Worm (Caenorhabditis elegans) whole organism, L4/young adult: ENCODE results near the gene fbxb-42.
"Not testable (repeated sequence)": the region's sequence is repeated elsewhere in the genome, so short reads cannot be mapped to it uniquely, and the experiment has no call there.

Experiments used
- W03F9.2 ChIP-seq: fragments of 150-350 bp; optimal IDR thresholded peaks from 2 replicates; lab custom pipeline; 2014; ENCODE audit warnings: missing biosample characterization, missing genetic modification characterization
- dao-5 ChIP-seq: sonication (generic microtip); optimal IDR thresholded peaks from 2 replicates; lab custom pipeline; 2016; ENCODE audit warnings: missing genotype, missing genetic modification characterization, moderate library complexity, missing compliant biosample characterization
- him-1 ChIP-seq: sonication (generic microtip); optimal IDR thresholded peaks from 2 replicates; lab custom pipeline; 2016; ENCODE audit warnings: missing genotype, missing genetic modification reagents, missing genetic modification characterization, missing compliant biosample characterization

The fbxb-42 gene

ce11 chrII:1538589-1538988 is 1.2 kb downstream of the fbxb-42 start, which contains the start of gene fbxb-44:
TSS of gene fbxb-44 (plus strand) at chrII:1538889.
- no peak for TF ChIP-seq dao-5 (tag; lab: Kevin White, UChicago)
- TF ChIP-seq him-1 (tag; lab: Kevin White, UChicago) = no peak
- TF ChIP-seq W03F9.2 (tag; lab: Kevin White, UChicago) = no peak

DNA sequence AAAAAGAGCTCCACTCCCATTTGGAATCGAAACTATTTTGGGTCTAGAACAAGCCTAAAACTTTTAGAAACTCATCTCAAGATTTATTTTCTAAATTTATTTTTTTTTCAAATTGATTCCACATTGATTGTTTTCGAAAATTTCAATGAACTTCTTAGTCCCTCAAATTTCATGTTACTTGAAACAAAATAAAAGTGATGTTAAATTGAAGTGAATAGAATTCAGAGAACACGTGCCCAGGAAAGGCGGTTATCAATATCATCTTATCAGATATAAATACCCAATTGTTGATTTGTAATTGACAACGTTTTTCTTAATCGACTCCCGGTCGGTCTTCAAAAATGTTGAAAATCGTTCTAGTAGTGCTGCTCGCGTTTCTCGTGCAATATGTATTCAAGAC is 3.2 kb downstream of the fbxb-42 start, which contains the start of gene poml-4:
Gene poml-4, plus strand, starts transcription at position 301 of the 400 bp plus-strand sequence.
- not testable (repeated sequence) for TF ChIP-seq W03F9.2, dao-5, him-1 (tag; lab: Kevin White, UChicago)

DNA sequence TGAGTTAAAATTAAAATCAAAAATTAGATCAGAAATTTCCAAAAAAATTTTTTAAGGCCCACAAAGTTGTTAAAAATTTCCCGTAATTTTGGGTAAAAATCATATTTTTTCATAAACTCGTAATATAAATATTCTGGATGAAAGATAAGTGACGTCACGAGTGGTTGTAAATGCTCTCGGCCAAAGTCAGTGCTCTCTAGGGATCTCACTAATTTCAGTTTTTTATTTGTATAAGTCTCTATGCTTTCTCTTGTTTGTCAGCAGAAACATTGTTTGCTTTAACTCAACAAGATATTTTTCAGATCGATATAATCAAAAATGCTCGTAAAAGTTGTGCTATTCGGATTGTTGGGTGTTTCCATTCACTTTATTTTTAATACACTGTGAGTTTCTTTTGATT is 5.8 kb downstream of the fbxb-42 start, which contains the start of gene K05F6.4:
Gene K05F6.4, plus strand, starts transcription at position 301 of the 400 bp plus-strand sequence.
- TF ChIP-seq him-1, W03F9.2, dao-5 (tag; lab: Kevin White, UChicago): not testable (repeated sequence)

DNA sequence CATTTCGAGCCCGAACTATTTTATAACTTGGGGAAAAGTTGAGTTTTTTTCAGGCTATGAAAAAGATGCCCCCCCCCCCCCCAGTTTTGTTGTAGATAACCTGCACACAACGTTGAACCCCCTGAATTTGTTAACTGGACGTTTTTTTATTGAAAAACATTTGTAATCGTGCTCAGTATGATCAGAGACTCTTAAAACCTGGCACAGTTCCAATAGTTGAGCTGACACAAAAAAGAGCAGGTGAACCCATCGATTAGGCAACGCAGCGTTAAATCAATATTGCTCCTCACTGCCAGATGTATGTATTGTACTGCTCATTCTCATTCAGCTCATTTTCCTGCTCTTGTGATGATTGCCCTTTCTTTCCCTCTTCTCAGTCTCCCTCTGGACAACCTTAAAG is 8.2 kb downstream of the fbxb-42 start, which contains the start of gene K05F6.12:
Gene K05F6.12, plus strand, starts transcription at position 301 of the 400 bp plus-strand sequence.
- TF ChIP-seq him-1 (tag; lab: Kevin White, UChicago) = no peak
- TF ChIP-seq dao-5 (tag; lab: Kevin White, UChicago) = no peak
- no peak for TF ChIP-seq W03F9.2 (tag; lab: Kevin White, UChicago)

DNA sequence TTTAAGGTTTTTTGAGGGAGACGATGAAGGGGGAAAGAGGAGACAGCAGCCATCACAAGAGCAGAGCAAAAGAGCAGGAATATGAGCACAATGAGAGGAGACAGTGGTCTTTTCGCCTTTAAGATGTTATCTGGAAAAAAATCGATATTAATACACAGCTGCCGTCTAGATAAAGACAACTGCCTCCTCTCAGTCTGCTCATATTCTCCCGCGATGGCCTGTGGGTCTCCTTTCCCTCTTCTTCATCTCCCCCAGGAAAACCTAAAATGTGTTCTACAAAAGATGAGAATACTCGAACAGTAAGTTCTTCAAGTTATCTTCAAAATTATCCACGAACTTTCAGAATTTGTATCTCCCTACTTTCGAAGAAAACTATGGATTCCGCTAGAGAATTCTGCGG is 13.1 kb downstream of the fbxb-42 start, which contains the start of the genes fbxb-52 and fbxb-51:
Gene fbxb-52, minus strand, starts transcription at position 101 of the 400 bp plus-strand sequence.
Gene fbxb-51, plus strand, starts transcription at position 212 of the 400 bp plus-strand sequence.
- no peak for TF ChIP-seq him-1 (tag; lab: Kevin White, UChicago)
- no peak for TF ChIP-seq dao-5 (tag; lab: Kevin White, UChicago)
- no peak for TF ChIP-seq W03F9.2 (tag; lab: Kevin White, UChicago)

ce11 chrII:1556217-1556616 is 18.8 kb downstream of the fbxb-42 start, which contains the start of the genes fbxb-54 and fbxb-50:
TSS of gene fbxb-54 (minus strand) at chrII:1556317.
TSS of gene fbxb-50 (plus strand) at chrII:1556443.
- TF ChIP-seq W03F9.2, dao-5, him-1 (tag; lab: Kevin White, UChicago): not testable (repeated sequence)

DNA sequence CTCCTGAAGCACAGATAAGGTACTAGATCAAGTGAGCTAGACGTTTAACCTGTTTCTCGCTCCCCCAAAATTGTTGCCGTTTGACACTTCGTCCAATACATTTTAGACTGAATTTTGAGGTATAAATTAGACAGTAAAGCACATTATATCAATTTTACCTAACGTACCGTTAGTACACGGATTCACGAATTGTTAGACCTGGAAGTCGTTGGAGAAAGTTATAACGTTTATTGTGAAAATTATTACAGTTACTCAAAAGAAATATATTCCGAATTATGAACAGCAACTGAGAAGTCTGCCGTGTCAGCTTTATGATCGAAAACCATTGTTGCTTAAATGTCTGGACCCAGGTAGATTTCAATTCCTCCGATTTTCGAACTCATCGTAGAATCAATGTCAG is 23.4 kb downstream of the fbxb-42 start:
- no peak for TF ChIP-seq dao-5 (tag; lab: Kevin White, UChicago)
- TF ChIP-seq W03F9.2 (tag; lab: Kevin White, UChicago) = no peak
- TF ChIP-seq him-1 (tag; lab: Kevin White, UChicago) = no peak

ce11 chrII:1561863-1562262 is 24.4 kb downstream of the fbxb-42 start, which contains the start of gene K05F6.14:
TSS of gene K05F6.14 (plus strand) at chrII:1562163.
- TF ChIP-seq W03F9.2 (tag; lab: Kevin White, UChicago) (no peak), him-1 (tag; lab: Kevin White, UChicago) (no peak), dao-5 (tag; lab: Kevin White, UChicago) (no peak)

DNA sequence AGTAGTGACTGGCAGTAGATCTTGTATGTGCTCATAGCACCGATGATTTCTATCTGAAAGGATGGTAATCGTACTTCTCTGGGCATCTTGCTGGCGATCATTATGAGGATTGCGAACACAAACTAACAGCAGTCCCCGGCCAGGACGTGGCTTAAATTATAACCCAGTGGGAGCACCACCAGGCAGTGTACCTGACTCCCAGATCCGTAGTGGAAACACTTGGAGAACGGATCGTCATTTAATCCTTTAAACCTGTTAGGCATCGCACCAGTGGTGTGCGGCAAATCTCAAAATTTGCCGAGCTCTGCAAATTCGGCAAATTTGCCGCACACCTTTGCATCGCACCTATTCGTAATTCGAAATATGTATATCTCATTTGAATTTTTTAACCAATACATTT is 30.2 kb downstream of the fbxb-42 start, which contains the start of gene K05F6.8:
Gene K05F6.8, minus strand, starts transcription at position 101 of the 400 bp plus-strand sequence.
- TF ChIP-seq him-1 (tag; lab: Kevin White, UChicago) = no peak
- TF ChIP-seq dao-5 (tag; lab: Kevin White, UChicago) = no peak
- no peak for TF ChIP-seq W03F9.2 (tag; lab: Kevin White, UChicago)

DNA sequence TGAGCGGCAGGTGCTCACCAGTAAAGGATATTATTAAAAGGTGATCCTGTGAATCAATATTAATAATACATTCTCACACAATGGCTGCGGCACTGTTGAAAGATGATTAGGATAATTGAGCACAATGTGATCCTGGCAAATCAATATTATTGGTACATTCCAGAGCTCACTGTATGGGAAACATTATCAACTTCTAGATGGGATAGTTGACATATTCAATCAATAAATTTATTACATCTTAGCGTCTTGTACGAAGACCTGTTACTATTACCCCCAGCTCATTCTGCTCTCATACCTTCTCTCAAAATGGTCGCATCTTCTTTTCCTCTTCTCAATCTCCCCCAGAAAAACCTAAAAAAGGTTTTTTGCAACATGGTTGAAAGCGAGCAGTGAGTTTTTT is 30.8 kb downstream of the fbxb-42 start, which contains the start of gene fbxb-49:
Gene fbxb-49, plus strand, starts transcription at position 301 of the 400 bp plus-strand sequence.
- TF ChIP-seq W03F9.2 (tag; lab: Kevin White, UChicago) = no peak

DNA sequence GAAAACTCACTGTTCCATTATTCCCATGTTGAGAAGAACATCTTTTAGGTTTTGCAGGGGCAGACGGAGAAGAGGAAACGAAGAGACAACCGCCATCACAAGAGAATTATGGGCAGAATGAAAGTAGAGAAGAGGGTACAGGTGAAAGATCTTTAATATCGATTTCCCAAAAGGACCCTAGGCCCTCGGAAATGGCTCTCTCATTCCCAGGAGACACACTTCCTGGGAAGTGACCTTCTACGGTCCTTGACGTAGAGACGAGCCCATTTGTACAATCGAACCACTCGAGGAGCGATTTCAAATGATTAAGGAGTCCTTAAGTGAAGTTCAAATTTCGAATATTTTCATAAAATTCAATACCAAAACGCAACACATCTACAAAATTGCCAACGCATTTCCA is 33.6 kb downstream of the fbxb-42 start, which contains the start of gene fbxb-46:
Gene fbxb-46, minus strand, starts transcription at position 101 of the 400 bp plus-strand sequence.
- TF ChIP-seq dao-5 (tag; lab: Kevin White, UChicago) = no peak
- no peak for TF ChIP-seq him-1 (tag; lab: Kevin White, UChicago)
- no peak for TF ChIP-seq W03F9.2 (tag; lab: Kevin White, UChicago)

DNA sequence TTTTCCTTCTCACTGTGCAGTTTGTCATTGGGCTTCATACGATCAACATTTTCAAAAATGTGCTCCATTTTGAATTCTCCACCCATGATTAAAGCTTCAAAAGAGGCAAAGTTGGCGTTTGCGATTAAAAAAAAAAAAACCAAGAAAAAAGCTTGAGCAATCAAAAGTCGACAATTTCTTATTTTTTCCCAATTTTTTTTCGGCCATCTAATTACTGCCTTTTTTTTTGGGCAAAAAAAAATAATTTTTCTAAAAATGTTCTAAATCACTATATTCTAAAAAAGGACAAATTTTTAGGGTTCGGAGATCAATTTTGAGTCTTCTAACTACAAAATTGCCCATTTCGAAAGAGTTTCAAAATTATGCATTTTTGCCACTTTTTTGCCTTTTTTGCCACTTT is 38.6 kb downstream of the fbxb-42 start, which contains the start of gene K05F6.10:
Gene K05F6.10, minus strand, starts transcription at position 101 of the 400 bp plus-strand sequence.
- TF ChIP-seq W03F9.2 (tag; lab: Kevin White, UChicago) = no peak
- no peak for TF ChIP-seq dao-5 (tag; lab: Kevin White, UChicago)
- TF ChIP-seq him-1 (tag; lab: Kevin White, UChicago) = no peak

- TF ChIP-seq dao-5 (tag; lab: Kevin White, UChicago) = no peak
- TF ChIP-seq him-1 (tag; lab: Kevin White, UChicago) = no peak
- no peak for TF ChIP-seq W03F9.2 (tag; lab: Kevin White, UChicago)
These were observed 39.4 kb downstream of the fbxb-42 start for ce11 chrII:1576772-1577171.
